Worm (Caenorhabditis elegans) whole organism, early embryonic: ENCODE results near the gene par-2.

Experiments
- ama-1 ChIP-seq: fragments of 150-350 bp; optimal IDR thresholded peaks from 2 replicates; lab custom pipeline; 2014
- hmg-4 ChIP-seq: fragments of 200-800 bp; sonication (Bioruptor generic); optimal IDR thresholded peaks from 2 replicates; lab custom pipeline; 2018; ENCODE audit warnings: mild to moderate bottlenecking, missing genetic modification characterization, missing compliant biosample characterization

ce11 chrIII:1080536-1080935 lies 665 bp upstream of the par-2 start, which contains the start of the genes rab-18 and kbp-4:
- TF ChIP-seq ama-1 (lab: Kevin White, UChicago) = no peak
- TF ChIP-seq hmg-4 (GFP tag; lab: Kevin White, UChicago) = no peak
